Fruit fly (Drosophila melanogaster) whole organism, embryonic: Measurements from ENCODE around the gene CG46439.

ENCODE experiments used
- Bdp1 ChIP-seq: fragments of 200-800 bp; sonication (Bioruptor generic); optimal IDR thresholded peaks from 3 replicates; lab custom pipeline; 2016; ENCODE audit warnings: missing biosample characterization, missing genetic modification characterization
- BtbVII ChIP-seq: fragments of 200-800 bp; sonication (Bioruptor generic); optimal IDR thresholded peaks from 3 replicates; lab custom pipeline; 2017; ENCODE audit warnings: missing biosample characterization, mild to moderate bottlenecking, missing genetic modification characterization
- CG1024 ChIP-seq: fragments of 200-800 bp; sonication (Bioruptor generic); IDR thresholded peaks from 2 replicates; pipeline ENCODE4 v1.3.6; 2022; ENCODE audit warnings: missing biosample characterization, missing genetic modification characterization
- CG13287 ChIP-seq: fragments of 200-800 bp; sonication (Bioruptor generic); IDR thresholded peaks from 2 replicates; pipeline ENCODE4 v1.3.6; 2022; ENCODE audit warnings: missing biosample characterization, missing genetic modification characterization; ENCODE audit not compliant: partially characterized antibody
- CG13424 ChIP-seq: fragments of 200-800 bp; sonication (Bioruptor generic); optimal IDR thresholded peaks from 2 replicates; lab custom pipeline; 2019; ENCODE audit warnings: missing biosample characterization, mild to moderate bottlenecking, missing genetic modification characterization, moderate library complexity
- CG15269 ChIP-seq: fragments of 200-800 bp; sonication (Bioruptor generic); optimal IDR thresholded peaks from 2 replicates; lab custom pipeline; 2018; ENCODE audit warnings: missing biosample characterization, mild to moderate bottlenecking, missing genetic modification characterization, moderate library complexity
- CG16813 ChIP-seq: fragments of 200-800 bp; sonication (Bioruptor generic); IDR thresholded peaks from 3 replicates; pipeline ENCODE4 v1.3.6; 2022; ENCODE audit warnings: missing biosample characterization, missing genetic modification characterization; ENCODE audit not compliant: partially characterized antibody
- CG17361 ChIP-seq: fragments of 200-800 bp; sonication (Bioruptor generic); IDR thresholded peaks from 3 replicates; pipeline ENCODE4 v1.3.6; 2022; ENCODE audit warnings: missing biosample characterization, missing genetic modification characterization
- CG2116 ChIP-seq: fragments of 200-800 bp; sonication (Bioruptor generic); optimal IDR thresholded peaks from 3 replicates; lab custom pipeline; 2018; ENCODE audit warnings: missing biosample characterization, mild to moderate bottlenecking, missing genetic modification characterization
- CG2120 ChIP-seq: fragments of 200-800 bp; sonication (Bioruptor generic); optimal IDR thresholded peaks from 3 replicates; lab custom pipeline; 2016; ENCODE audit warnings: missing biosample characterization, missing genetic modification characterization
- CG2712 ChIP-seq: fragments of 200-800 bp; optimal IDR thresholded peaks from 3 replicates; lab custom pipeline; 2019; ENCODE audit warnings: missing biosample characterization, mild to moderate bottlenecking, missing genetic modification characterization, moderate library complexity
- CG30403 ChIP-seq: fragments of 200-800 bp; sonication (Bioruptor generic); optimal IDR thresholded peaks from 3 replicates; lab custom pipeline; 2016; ENCODE audit warnings: missing biosample characterization, missing genetic modification characterization
- CG32767 ChIP-seq: fragments of 200-800 bp; sonication (Bioruptor generic); IDR thresholded peaks from 2 replicates; pipeline ENCODE4 v1.3.6; 2022; ENCODE audit warnings: missing biosample characterization, missing genetic modification characterization
- CG3995 ChIP-seq: fragments of 200-800 bp; sonication (Bioruptor generic); optimal IDR thresholded peaks from 3 replicates; lab custom pipeline; 2016; ENCODE audit warnings: missing biosample characterization, missing genetic modification characterization
- CG43689 ChIP-seq: fragments of 200-800 bp; sonication (Bioruptor generic); IDR thresholded peaks from 2 replicates; pipeline ENCODE4 v1.3.6; 2022; ENCODE audit warnings: missing biosample characterization, missing genetic modification characterization
- CG5245 ChIP-seq: fragments of 200-800 bp; sonication (Bioruptor generic); optimal IDR thresholded peaks from 3 replicates; lab custom pipeline; 2016; ENCODE audit warnings: missing biosample characterization, missing genetic modification characterization
- CG5953 ChIP-seq: fragments of 200-800 bp; sonication (Bioruptor generic); IDR thresholded peaks from 2 replicates; pipeline ENCODE4 v1.3.6; 2022; ENCODE audit warnings: missing biosample characterization, missing genetic modification characterization
- CG6765 ChIP-seq: fragments of 200-800 bp; sonication (Bioruptor generic); optimal IDR thresholded peaks from 3 replicates; lab custom pipeline; 2017; ENCODE audit warnings: missing biosample characterization, mild to moderate bottlenecking, missing genetic modification characterization
- Fer2 ChIP-seq: fragments of 200-800 bp; sonication (Bioruptor generic); optimal IDR thresholded peaks from 2 replicates; lab custom pipeline; 2018; ENCODE audit warnings: missing biosample characterization, mild to moderate bottlenecking, missing genetic modification characterization, moderate library complexity
- Fer3 ChIP-seq: fragments of 200-800 bp; sonication (Bioruptor generic); optimal IDR thresholded peaks from 2 replicates; lab custom pipeline; 2018; ENCODE audit warnings: missing biosample characterization, mild to moderate bottlenecking, missing genetic modification characterization, moderate library complexity
- Gug ChIP-seq: fragments of 200-800 bp; sonication (Bioruptor generic); IDR thresholded peaks from 4 replicates; pipeline ENCODE4 v1.3.6; 2022; ENCODE audit warnings: missing biosample characterization, missing genetic modification characterization
- Med ChIP-seq: fragments of 200-800 bp; sonication (Bioruptor generic); peaks from one replicate; lab custom pipeline; 2016; ENCODE audit warnings: missing biosample characterization, missing genetic modification characterization, mild to moderate bottlenecking, inconsistent platforms, moderate library complexity
- Mrtf ChIP-seq: fragments of 200-800 bp; sonication (Bioruptor generic); IDR thresholded peaks from 3 replicates; pipeline ENCODE4 v1.3.6; 2022; ENCODE audit warnings: missing biosample characterization, missing genetic modification characterization
- Ravus ChIP-seq: fragments of 200-800 bp; sonication (Bioruptor generic); IDR thresholded peaks from 2 replicates; pipeline ENCODE4 v1.3.6; 2022; ENCODE audit warnings: missing biosample characterization, missing genetic modification characterization
- Sry-δ ChIP-seq: fragments of 200-800 bp; sonication (Bioruptor generic); optimal IDR thresholded peaks from 2 replicates; lab custom pipeline; 2016; ENCODE audit warnings: missing biosample characterization, missing genetic modification characterization
- Vsx1 ChIP-seq: fragments of 200-800 bp; sonication (Bioruptor generic); optimal IDR thresholded peaks from 2 replicates; lab custom pipeline; 2017; ENCODE audit warnings: missing biosample characterization, mild to moderate bottlenecking, missing genetic modification characterization, missing genetic modification reagents
- al ChIP-seq: fragments of 200-800 bp; sonication (Bioruptor generic); IDR thresholded peaks from 2 replicates; pipeline ENCODE4 v1.3.6; 2022; ENCODE audit warnings: missing biosample characterization, missing genetic modification characterization
- cg ChIP-seq: fragments of 200-800 bp; sonication (Bioruptor generic); optimal IDR thresholded peaks from 3 replicates; lab custom pipeline; 2019; ENCODE audit warnings: missing biosample characterization, mild to moderate bottlenecking, missing genetic modification characterization, moderate library complexity
- crc ChIP-seq: fragments of 200-800 bp; sonication (Bioruptor generic); optimal IDR thresholded peaks from 2 replicates; lab custom pipeline; 2016; ENCODE audit warnings: missing biosample characterization, missing genetic modification characterization
- dan ChIP-seq: fragments of 200-800 bp; sonication (Bioruptor generic); IDR thresholded peaks from 2 replicates; pipeline ENCODE4 v1.3.6; 2022; ENCODE audit warnings: missing biosample characterization, missing genetic modification characterization
- dmrt99B ChIP-seq: fragments of 200-800 bp; sonication (Bioruptor generic); optimal IDR thresholded peaks from 2 replicates; lab custom pipeline; 2018; ENCODE audit warnings: missing biosample characterization, mild to moderate bottlenecking, missing genetic modification characterization, moderate library complexity
- fu2 ChIP-seq: fragments of 200-800 bp; sonication (Bioruptor generic); optimal IDR thresholded peaks from 2 replicates; lab custom pipeline; 2016; ENCODE audit warnings: missing biosample characterization, missing genetic modification characterization
- gt ChIP-seq: fragments of 200-800 bp; sonication (Bioruptor generic); IDR thresholded peaks from 2 replicates; pipeline ENCODE4 v1.3.6; 2022; ENCODE audit warnings: missing biosample characterization, missing genetic modification characterization
- hkb ChIP-seq, 2 experiments: fragments of 200-800 bp in 1 of 2; fragments of >200 bp in 1 of 2; sonication (Bioruptor generic) in 1 of 2; IDR thresholded peaks in 1 of 2; optimal IDR thresholded peaks in 1 of 2; 2 replicates each; pipeline versions ENCODE4 v1.3.6 to Lab custom; 2017 to 2022; ENCODE audit warnings: missing biosample characterization in 1 of 2, missing genetic modification characterization in 1 of 2
- insv ChIP-seq, 2 experiments: fragments of 200-800 bp; sonication (Bioruptor generic); optimal IDR thresholded peaks; 3 replicates each; lab custom pipeline; 2016 to 2018; ENCODE audit warnings: missing biosample characterization in 2 of 2, missing genetic modification characterization in 2 of 2
- jigr1 ChIP-seq: fragments of 200-800 bp; sonication (Bioruptor generic); IDR thresholded peaks from 3 replicates; pipeline ENCODE4 v1.3.6; 2022; ENCODE audit warnings: missing biosample characterization, missing genetic modification characterization
- jumu ChIP-seq: fragments of 200-800 bp; sonication (Bioruptor generic); optimal IDR thresholded peaks from 3 replicates; lab custom pipeline; 2016; ENCODE audit warnings: missing biosample characterization, missing genetic modification characterization
- maf-S ChIP-seq: fragments of 200-800 bp; sonication (Bioruptor generic); optimal IDR thresholded peaks from 2 replicates; lab custom pipeline; 2016; ENCODE audit warnings: missing biosample characterization, missing genetic modification characterization
- org-1 ChIP-seq: fragments of 200-800 bp; sonication (Bioruptor generic); optimal IDR thresholded peaks from 2 replicates; lab custom pipeline; 2017; ENCODE audit warnings: missing biosample characterization, missing genetic modification characterization
- rib ChIP-seq: fragments of 200-800 bp; sonication (Bioruptor generic); IDR thresholded peaks from 2 replicates; pipeline ENCODE4 v1.3.6; 2022; ENCODE audit warnings: missing biosample characterization, missing genetic modification characterization
- ro ChIP-seq: fragments of 200-800 bp; sonication (Bioruptor generic); IDR thresholded peaks from 2 replicates; pipeline ENCODE4 v1.3.6; 2022; ENCODE audit warnings: missing biosample characterization, missing genetic modification characterization
- row ChIP-seq: fragments of 200-800 bp; sonication (Bioruptor generic); IDR thresholded peaks from 3 replicates; pipeline ENCODE4 v1.3.6; 2022; ENCODE audit warnings: missing biosample characterization, missing genetic modification characterization
- run ChIP-seq: fragments of 200-800 bp; sonication (Bioruptor generic); optimal IDR thresholded peaks from 3 replicates; lab custom pipeline; 2018; ENCODE audit warnings: missing biosample characterization, mild to moderate bottlenecking, missing genetic modification characterization
- sc ChIP-seq, 3 experiments: fragments of >200 bp in 2 of 3; fragments of 200-800 bp in 1 of 3; sonication (Bioruptor generic) in 1 of 3; optimal IDR thresholded peaks; 2 replicates in 2 of 3; 3 replicates in 1 of 3; lab custom pipeline; 2017; ENCODE audit warnings: mild to moderate bottlenecking in 1 of 3, missing biosample characterization in 1 of 3, missing genetic modification characterization in 1 of 3, missing genetic modification reagents in 1 of 3
- sisA ChIP-seq: fragments of 200-800 bp; sonication (Bioruptor generic); IDR thresholded peaks from 2 replicates; pipeline ENCODE4 v1.3.6; 2022; ENCODE audit warnings: missing biosample characterization, missing genetic modification characterization
- sob ChIP-seq: fragments of 200-800 bp; sonication (Bioruptor generic); IDR thresholded peaks from 2 replicates; pipeline ENCODE4 v1.3.6; 2022; ENCODE audit warnings: missing biosample characterization, missing genetic modification characterization
- wdn ChIP-seq: fragments of 200-800 bp; sonication (Bioruptor generic); IDR thresholded peaks from 2 replicates; pipeline ENCODE4 v1.3.6; 2022; ENCODE audit warnings: missing biosample characterization, missing genetic modification characterization
- zen ChIP-seq: fragments of 200-800 bp; sonication (Bioruptor generic); optimal IDR thresholded peaks from 3 replicates; lab custom pipeline; 2018; ENCODE audit warnings: missing biosample characterization, mild to moderate bottlenecking, missing genetic modification characterization, moderate library complexity
- zfh1 ChIP-seq: fragments of 200-800 bp; sonication (Bioruptor generic); IDR thresholded peaks from 3 replicates; pipeline ENCODE4 v1.3.6; 2022; ENCODE audit warnings: missing biosample characterization, missing genetic modification characterization

The CG46439 gene

dm6 chr3L:11089805-11090440, 6.1 kb downstream of the CG46439 start (continued):
- TF ChIP-seq CG2116 (GFP tag; lab: Kevin White, UChicago) (peak; percentile 81), org-1 (peak; percentile 90), CG2712 (tag; lab: Kevin White, UChicago) (peak; percentile 96), CG2120 (GFP tag; lab: Kevin White, UChicago) (peak; percentile 76), cg (GFP tag; lab: Kevin White, UChicago) (peak; percentile 54), Vsx1 (peak; percentile 83), hkb (optimal IDR thresholded peaks at IDR 0.05; lab: Kevin White, UChicago) (no peak), hkb (GFP tag; IDR thresholded peaks at IDR 0.05; lab: Robert Waterston, UW) (peak; percentile 93), crc (peak; percentile 61), CG1024 (peak; percentile 84), fu2 (GFP tag; lab: Kevin White, UChicago) (peak; percentile 51), row (peak; percentile 90), Sry-δ (GFP tag; lab: Kevin White, UChicago) (peak; percentile 35), sisA (GFP tag; lab: Robert Waterston, UW) (peak; percentile 74), maf-S (GFP tag; lab: Kevin White, UChicago) (peak; percentile 41), CG5953 (GFP tag; lab: Robert Waterston, UW) (peak; percentile 89), jigr1 (GFP tag; lab: Robert Waterston, UW) (0 out of 3 replicates have a peak, but pooled peaks have one; percentile 73), BtbVII (GFP tag; lab: Kevin White, UChicago) (peak; percentile 78), ro (peak; percentile 71; the same call in 1 of the 2 replicates), insv (GFP tag; optimal IDR thresholded peaks at IDR 0.05; lab: Kevin White, UChicago) (peak in 1 of 2 experiments; percentile 62), wdn (GFP tag; lab: Robert Waterston, UW) (no peak), CG30403 (GFP tag; lab: Kevin White, UChicago) (peak; percentile 94), sc (optimal IDR thresholded peaks at IDR 0.05; lab: Kevin White, UChicago) (no peak), sc (GFP tag; optimal IDR thresholded peaks at IDR 0.05; lab: Kevin White, UChicago) (peak; percentile 89), dmrt99B (tag; lab: Kevin White, UChicago) (peak; percentile 94), CG43689 (GFP tag; lab: Robert Waterston, UW) (peak; percentile 25; the same call in 1 of the 2 replicates), Mrtf (GFP tag; lab: Robert Waterston, UW) (peak; percentile 53; the same call in 1 of the 3 replicates), CG3995 (GFP tag; lab: Kevin White, UChicago) (no peak), dan (GFP tag; lab: Robert Waterston, UW) (no peak; the same call in 1 of the 2 replicates), zfh1 (GFP tag; lab: Robert Waterston, UW) (peak; percentile 88), sob (GFP tag; lab: Robert Waterston, UW) (peak; percentile 69; the same call in 1 of the 2 replicates), Fer3 (tag; lab: Kevin White, UChicago) (peak; percentile 52), CG32767 (GFP tag; lab: Robert Waterston, UW) (peak; percentile 74), gt (GFP tag; lab: Robert Waterston, UW) (peak; percentile 21; the same call in 1 of the 2 replicates), zen (tag; lab: Kevin White, UChicago) (peak; percentile 47), Gug (GFP tag; lab: Robert Waterston, UW) (peak; percentile 54; the same call in 3 of the 4 replicates), CG16813 (peak; percentile 49; the same call in 1 of the 3 replicates), jumu (peak; percentile 68), Bdp1 (GFP tag; lab: Kevin White, UChicago) (peak; percentile 79), CG13424 (tag; lab: Kevin White, UChicago) (peak; percentile 94), CG17361 (GFP tag; lab: Robert Waterston, UW) (peak; percentile 98), run (tag; lab: Kevin White, UChicago) (peak; percentile 86), rib (GFP tag; lab: Robert Waterston, UW) (no peak), Ravus (GFP tag; lab: Robert Waterston, UW) (no peak; the same call in none of the 2 replicates), CG5245 (peak; percentile 68), Fer2 (tag; lab: Kevin White, UChicago) (no peak), CG13287 (GFP tag; lab: Robert Waterston, UW) (peak; percentile 47; the same call in 1 of the 2 replicates), Med (GFP tag; lab: Kevin White, UChicago) (peak; percentile 86), al (GFP tag; lab: Robert Waterston, UW) (peak; percentile 47; the same call in 1 of the 2 replicates), CG15269 (tag; lab: Kevin White, UChicago) (peak; percentile 95), CG6765 (GFP tag; lab: Kevin White, UChicago) (peak; percentile 68)
